Worm (Caenorhabditis elegans): ENCODE data around the gene kel-10.

kel-10 gene

DNA sequence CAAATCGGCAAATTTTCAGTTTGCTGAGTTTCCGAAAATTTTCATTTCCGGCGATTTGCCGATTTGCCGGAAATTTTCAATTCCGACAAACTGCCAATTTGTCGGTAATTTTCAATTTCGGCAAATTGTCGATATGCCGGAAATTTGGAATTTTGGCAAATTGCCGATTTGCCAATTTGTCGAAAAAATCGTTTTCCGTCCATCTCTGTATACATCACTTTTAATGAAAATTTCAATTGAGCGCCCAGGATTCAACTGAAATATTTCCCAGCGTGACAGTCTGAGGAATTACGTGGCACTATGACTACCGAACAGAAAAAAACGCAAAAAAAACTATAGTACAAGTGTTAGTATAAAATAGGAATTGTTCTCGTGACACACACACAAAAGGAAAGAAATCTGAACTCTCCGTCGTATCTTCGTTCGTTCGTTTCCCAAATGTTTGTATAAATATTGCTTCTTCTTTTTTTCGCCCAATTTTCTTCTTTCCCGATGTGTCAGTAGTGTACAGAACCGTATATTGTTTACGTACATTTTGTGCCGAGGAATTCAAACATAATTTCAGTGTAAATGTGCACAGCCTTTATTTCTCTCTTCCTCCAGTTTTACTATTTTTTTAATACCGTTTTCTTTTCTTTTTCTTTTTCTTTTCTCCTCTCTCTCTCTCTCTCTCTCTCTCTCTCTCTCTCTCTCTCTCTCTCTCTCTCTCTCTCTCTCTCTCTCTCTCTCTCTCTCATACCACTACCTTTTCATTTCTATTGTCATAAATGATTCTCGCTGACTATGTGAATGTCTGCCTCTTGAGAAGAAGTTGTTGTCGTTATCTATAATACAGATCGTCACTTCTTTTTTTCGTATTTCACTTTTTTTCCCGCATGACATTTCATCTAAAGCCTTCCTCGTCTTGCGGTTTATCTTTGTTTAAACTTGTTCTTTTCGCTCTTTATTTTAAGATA is 31.5 kb upstream of the kel-10 start:
- TF ChIP-seq M03D4.4 (tag; optimal IDR thresholded peaks at IDR 0.05) (no peak), tbx-8 (GFP tag; optimal IDR thresholded peaks at IDR 0.05) (no peak), mep-1 (tag; optimal IDR thresholded peaks at IDR 0.05) (no peak), nhr-76 (tag; optimal IDR thresholded peaks at IDR 0.05) (no peak), mab-5 (tag; optimal IDR thresholded peaks at IDR 0.05) (no peak), unc-62 (GFP tag; optimal IDR thresholded peaks at IDR 0.05) (no peak), lin-32 (GFP tag; optimal IDR thresholded peaks at IDR 0.05) (no peak), lsy-2 (tag; optimal IDR thresholded peaks at IDR 0.05) (no peak), nhr-12 (tag; optimal IDR thresholded peaks at IDR 0.05) (no peak), mls-2 (tag; optimal IDR thresholded peaks at IDR 0.05) (no peak), unc-39 (tag; optimal IDR thresholded peaks at IDR 0.05) (no peak), sem-2 (GFP tag; optimal IDR thresholded peaks at IDR 0.05) (no peak), sptf-1 (tag; optimal IDR thresholded peaks at IDR 0.05) (no peak), nhr-237 (tag; optimal IDR thresholded peaks at IDR 0.05) (no peak)

ce11 chrIII:10126375-10126774 is 25.1 kb upstream of the kel-10 start:
- TF ChIP-seq snpc-4 (tag; optimal IDR thresholded peaks at IDR 0.05) (no peak), sem-2 (GFP tag; optimal IDR thresholded peaks at IDR 0.05) (no peak), cnd-1 (tag; optimal IDR thresholded peaks at IDR 0.05) (no peak), nhr-76 (tag; optimal IDR thresholded peaks at IDR 0.05) (no peak), mls-2 (tag; optimal IDR thresholded peaks at IDR 0.05) (no peak), blmp-1 (tag; optimal IDR thresholded peaks at IDR 0.05) (no peak), mab-5 (tag; optimal IDR thresholded peaks at IDR 0.05) (no peak), lin-13 (tag; optimal IDR thresholded peaks at IDR 0.05) (no peak), nhr-2 (tag; optimal IDR thresholded peaks at IDR 0.05) (no peak), ceh-43 (GFP tag; optimal IDR thresholded peaks at IDR 0.05) (no peak), ztf-11 (tag; optimal IDR thresholded peaks at IDR 0.05) (no peak), lsy-2 (tag; optimal IDR thresholded peaks at IDR 0.05) (no peak), ceh-83 (GFP tag; optimal IDR thresholded peaks at IDR 0.05) (no peak), elt-1 (tag; optimal IDR thresholded peaks at IDR 0.05; ENCODE audit: borderline replicate concordance, insufficient read depth) (no peak)

DNA sequence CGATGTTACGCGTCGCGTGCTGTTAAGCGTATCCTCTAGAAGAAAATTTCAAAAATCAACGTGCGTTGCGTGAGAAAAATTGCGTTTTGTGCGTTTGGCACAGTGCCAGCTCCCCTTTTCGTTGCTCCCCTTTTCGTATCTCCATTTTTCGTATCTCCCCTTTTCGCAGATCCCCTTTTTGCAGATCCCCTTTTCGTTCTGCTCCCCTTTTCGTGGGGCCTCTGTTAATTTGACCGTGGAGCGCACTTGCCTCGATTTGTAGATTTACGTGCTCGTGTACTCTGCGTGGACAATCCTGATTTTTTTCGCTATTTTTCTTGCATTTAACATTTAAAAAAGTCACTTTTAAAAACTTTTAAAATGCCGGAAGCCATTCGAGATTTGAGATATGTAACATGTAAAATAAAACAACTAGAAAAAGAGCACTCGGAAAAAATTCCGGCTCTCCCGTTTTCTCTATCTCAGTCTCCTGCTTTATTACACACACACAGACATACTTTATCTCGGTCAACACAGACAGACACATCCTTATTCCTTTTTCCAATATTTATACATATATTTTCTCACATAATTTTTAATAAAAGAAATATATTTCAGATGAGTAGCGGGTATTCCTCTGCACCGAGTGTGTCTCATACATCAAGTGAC is 22.5 kb upstream of the kel-10 start, which contains the start of gene ttll-4:
ttll-4 (plus strand) TSS at position 598 of the 648 bp plus-strand sequence.
- no peak for TF ChIP-seq nhr-237 (tag; optimal IDR thresholded peaks at IDR 0.05)
- no peak for TF ChIP-seq pha-4 (tag; optimal IDR thresholded peaks at IDR 0.05)
- no peak for TF ChIP-seq ceh-43 (GFP tag; optimal IDR thresholded peaks at IDR 0.05)
- no peak for TF ChIP-seq elt-3 (tag; optimal IDR thresholded peaks at IDR 0.05)
- peak; percentile 22 for TF ChIP-seq unc-120 (tag; optimal IDR thresholded peaks at IDR 0.05; ENCODE audit: poor library complexity, severe bottlenecking)
- TF ChIP-seq lin-13 (tag; optimal IDR thresholded peaks at IDR 0.05) = peak; percentile 65
- TF ChIP-seq elt-1 (tag; optimal IDR thresholded peaks at IDR 0.05; ENCODE audit: borderline replicate concordance, insufficient read depth) = no peak
- no peak for TF ChIP-seq nhr-2 (tag; optimal IDR thresholded peaks at IDR 0.05)
- no peak for TF ChIP-seq blmp-1 (tag; optimal IDR thresholded peaks at IDR 0.05)
- peak; percentile 79 for TF ChIP-seq ces-1 (GFP tag; optimal IDR thresholded peaks at IDR 0.05)
- TF ChIP-seq ceh-39 (tag; optimal IDR thresholded peaks at IDR 0.05) = no peak
- TF ChIP-seq flh-1 (GFP tag; optimal IDR thresholded peaks at IDR 0.05) = no peak
- no peak for TF ChIP-seq unc-62 (GFP tag; optimal IDR thresholded peaks at IDR 0.05)
- no peak for TF ChIP-seq mab-5 (tag; optimal IDR thresholded peaks at IDR 0.05)
- TF ChIP-seq ztf-11 (tag; optimal IDR thresholded peaks at IDR 0.05) = no peak
- no peak for TF ChIP-seq ceh-83 (GFP tag; optimal IDR thresholded peaks at IDR 0.05)
- peak; percentile 24 for TF ChIP-seq lin-32 (GFP tag; optimal IDR thresholded peaks at IDR 0.05)
- TF ChIP-seq mep-1 (tag; optimal IDR thresholded peaks at IDR 0.05) = peak; percentile 60
- TF ChIP-seq sptf-1 (tag; optimal IDR thresholded peaks at IDR 0.05) = peak; percentile 68
- peak; percentile 10 for TF ChIP-seq cnd-1 (tag; optimal IDR thresholded peaks at IDR 0.05)
- TF ChIP-seq tbx-8 (GFP tag; optimal IDR thresholded peaks at IDR 0.05) = no peak
- TF ChIP-seq zip-8 (tag; optimal IDR thresholded peaks at IDR 0.05) = no peak
- no peak for TF ChIP-seq snpc-4 (tag; optimal IDR thresholded peaks at IDR 0.05)
- TF ChIP-seq M03D4.4 (tag; optimal IDR thresholded peaks at IDR 0.05) = peak; percentile 48
- TF ChIP-seq sem-2 (GFP tag; optimal IDR thresholded peaks at IDR 0.05) = no peak
- TF ChIP-seq ham-2 (GFP tag; optimal IDR thresholded peaks at IDR 0.05) = no peak
- TF ChIP-seq unc-39 (tag; optimal IDR thresholded peaks at IDR 0.05) = no peak
- peak; percentile 21 for TF ChIP-seq drap-1 (GFP tag; optimal IDR thresholded peaks at IDR 0.05)
- TF ChIP-seq nhr-76 (tag; optimal IDR thresholded peaks at IDR 0.05) = no peak
- TF ChIP-seq mls-2 (tag; optimal IDR thresholded peaks at IDR 0.05) = peak; percentile 38
- TF ChIP-seq hlh-1 (tag; optimal IDR thresholded peaks at IDR 0.05) = no peak
- TF ChIP-seq bed-3 (GFP tag; optimal IDR thresholded peaks at IDR 0.05) = no peak
- TF ChIP-seq nhr-12 (tag; optimal IDR thresholded peaks at IDR 0.05) = no peak
- TF ChIP-seq nhr-28 (tag; optimal IDR thresholded peaks at IDR 0.05) = no peak
- TF ChIP-seq lsy-2 (tag; optimal IDR thresholded peaks at IDR 0.05) = peak; percentile 14

All from whole organism, mixed stage, embryonic.